Fruit fly (Drosophila melanogaster) whole organism, prepupa: ENCODE results near the gene CG42681.
"Not testable (repeated sequence)": the region's sequence is repeated elsewhere in the genome, so short reads cannot be mapped to it uniquely, and the experiment has no call there.

Experiments
- CG11294 ChIP-seq: fragments of 200-800 bp; sonication (Bioruptor generic); IDR thresholded peaks from 2 replicates; pipeline ENCODE4 v1.3.6; 2022; ENCODE audit warnings: missing biosample characterization, missing genetic modification characterization
- CG11902 ChIP-seq: fragments of 200-800 bp; sonication (Bioruptor generic); optimal IDR thresholded peaks from 3 replicates; lab custom pipeline; 2016; ENCODE audit warnings: missing biosample characterization, missing genetic modification characterization
- CG32006 ChIP-seq: fragments of 200-800 bp; sonication (Bioruptor generic); optimal IDR thresholded peaks from 3 replicates; lab custom pipeline; 2017; ENCODE audit warnings: missing biosample characterization, mild to moderate bottlenecking, missing genetic modification characterization
- CG6792 ChIP-seq: fragments of 200-800 bp; sonication (Bioruptor generic); optimal IDR thresholded peaks from 3 replicates; lab custom pipeline; 2016; ENCODE audit warnings: missing biosample characterization, missing genetic modification characterization
- CG8632 ChIP-seq: fragments of 200-800 bp; sonication (Bioruptor generic); optimal IDR thresholded peaks from 3 replicates; lab custom pipeline; 2016; ENCODE audit warnings: missing biosample characterization, missing genetic modification characterization
- Eip75B ChIP-seq: fragments of 200-800 bp; sonication (Bioruptor generic); optimal IDR thresholded peaks from 3 replicates; lab custom pipeline; 2016; ENCODE audit warnings: missing biosample characterization, missing genetic modification characterization
- Gug ChIP-seq: fragments of 200-800 bp; sonication (Bioruptor generic); IDR thresholded peaks from 2 replicates; pipeline ENCODE4 v1.3.6; 2022; ENCODE audit warnings: missing biosample characterization, missing genetic modification characterization
- Hr39 ChIP-seq: fragments of 200-800 bp; sonication (Bioruptor generic); optimal IDR thresholded peaks from 2 replicates; lab custom pipeline; 2016; ENCODE audit warnings: missing biosample characterization, missing genetic modification characterization
- Lpt ChIP-seq: fragments of 200-800 bp; sonication (Bioruptor generic); optimal IDR thresholded peaks from 3 replicates; lab custom pipeline; 2016; ENCODE audit warnings: missing biosample characterization, missing genetic modification characterization
- Sox15 ChIP-seq: fragments of 200-800 bp; sonication (Bioruptor generic); optimal IDR thresholded peaks from 3 replicates; lab custom pipeline; 2016; ENCODE audit warnings: missing biosample characterization, missing genetic modification characterization
- acj6 ChIP-seq: fragments of 200-800 bp; sonication (Bioruptor generic); optimal IDR thresholded peaks from 3 replicates; lab custom pipeline; 2016; ENCODE audit warnings: missing biosample characterization, missing genetic modification characterization

DNA sequence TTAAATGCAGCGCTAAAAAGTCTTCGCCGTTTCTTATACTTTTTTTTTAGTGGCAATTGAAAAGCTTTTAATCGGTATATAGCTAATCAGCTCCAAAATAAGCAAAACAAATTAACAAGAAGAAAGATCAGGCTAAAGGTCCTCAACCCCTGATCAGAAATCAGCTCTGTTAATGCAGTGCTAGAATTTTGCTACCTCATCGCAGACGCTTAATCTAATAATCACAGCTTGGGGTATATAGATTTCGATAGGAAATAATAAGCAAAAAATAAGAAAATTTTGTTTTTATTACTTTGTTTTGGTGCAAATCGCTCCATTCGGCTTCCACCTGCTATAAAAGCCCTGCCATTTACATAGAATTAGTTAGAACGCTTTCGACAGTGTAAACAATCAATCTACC is 1.3 kb upstream of the CG42681 start, which contains the start of gene CG34166:
- TF ChIP-seq Lpt (GFP tag; lab: Kevin White, UChicago); Gug (GFP tag; lab: Robert Waterston, UW); acj6; CG8632 (GFP tag; lab: Kevin White, UChicago); CG32006 (GFP tag; lab: Kevin White, UChicago); CG6792 (GFP tag; lab: Kevin White, UChicago); CG11902; CG11294 (GFP tag; lab: Robert Waterston, UW); Hr39 (GFP tag; lab: Kevin White, UChicago); Eip75B; Sox15: not testable (repeated sequence)
